Worm (Caenorhabditis elegans): ENCODE measurements around the gene Y41E3.19.

Gene Y41E3.19

DNA sequence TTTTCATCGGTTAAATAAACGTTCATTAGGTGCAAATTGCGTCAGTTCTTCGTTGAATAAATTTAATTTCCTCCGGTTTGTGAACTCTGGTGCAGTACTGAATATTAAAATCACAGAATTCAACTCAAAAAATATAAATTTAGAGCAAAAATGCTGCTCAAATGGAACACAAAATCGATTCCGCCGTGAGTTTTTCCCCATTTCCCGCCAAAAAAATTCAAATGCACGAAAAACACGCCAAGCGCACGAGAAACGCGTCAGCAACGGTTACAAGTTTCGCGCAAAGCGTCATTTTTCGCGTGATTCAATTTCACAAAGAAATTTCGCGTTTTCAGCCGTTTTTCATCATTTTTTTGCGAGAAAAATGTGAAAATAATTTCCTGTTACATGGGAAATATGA is 16.5 kb upstream of the Y41E3.19 start, which contains the start of gene hrpu-1:
Gene hrpu-1 (plus strand): TSS at position 140 of the 400 bp plus-strand sequence.
- TF ChIP-seq mep-1 (tag; optimal IDR thresholded peaks at IDR 0.05) (peak; percentile 62), mab-5 (tag; optimal IDR thresholded peaks at IDR 0.05) (peak; percentile 41), M03D4.4 (tag; optimal IDR thresholded peaks at IDR 0.05) (peak; percentile 31), ces-1 (GFP tag; optimal IDR thresholded peaks at IDR 0.05) (peak; percentile 86), bed-3 (GFP tag; optimal IDR thresholded peaks at IDR 0.05) (no peak), sptf-1 (tag; optimal IDR thresholded peaks at IDR 0.05) (peak; percentile 22), nhr-237 (tag; optimal IDR thresholded peaks at IDR 0.05) (peak; percentile 63), ceh-39 (tag; optimal IDR thresholded peaks at IDR 0.05) (peak; percentile 87), lsy-2 (tag; optimal IDR thresholded peaks at IDR 0.05) (peak; percentile 69), lin-13 (tag; optimal IDR thresholded peaks at IDR 0.05) (peak; percentile 88), cnd-1 (tag; optimal IDR thresholded peaks at IDR 0.05) (no peak), drap-1 (GFP tag; optimal IDR thresholded peaks at IDR 0.05) (no peak), pha-4 (tag; optimal IDR thresholded peaks at IDR 0.05) (peak; percentile 77)

ce11 chrIV:15041124-15041523 is 14.8 kb upstream of the Y41E3.19 start:
- TF ChIP-seq lin-13 (tag; optimal IDR thresholded peaks at IDR 0.05) (no peak), pha-4 (tag; optimal IDR thresholded peaks at IDR 0.05) (no peak), tbx-8 (GFP tag; optimal IDR thresholded peaks at IDR 0.05) (no peak), mep-1 (tag; optimal IDR thresholded peaks at IDR 0.05) (no peak), nhr-237 (tag; optimal IDR thresholded peaks at IDR 0.05) (no peak), elt-3 (tag; optimal IDR thresholded peaks at IDR 0.05) (no peak), nhr-2 (tag; optimal IDR thresholded peaks at IDR 0.05) (no peak), unc-62 (GFP tag; optimal IDR thresholded peaks at IDR 0.05) (no peak), zip-8 (tag; optimal IDR thresholded peaks at IDR 0.05) (no peak), blmp-1 (tag; optimal IDR thresholded peaks at IDR 0.05) (no peak), ceh-39 (tag; optimal IDR thresholded peaks at IDR 0.05) (no peak), drap-1 (GFP tag; optimal IDR thresholded peaks at IDR 0.05) (no peak), mab-5 (tag; optimal IDR thresholded peaks at IDR 0.05) (no peak)

- TF ChIP-seq M03D4.4 (tag; optimal IDR thresholded peaks at IDR 0.05) (no peak), ztf-11 (tag; optimal IDR thresholded peaks at IDR 0.05) (no peak), nhr-76 (tag; optimal IDR thresholded peaks at IDR 0.05) (no peak)
Observed at ce11 chrIV:15042159-15042936, 13.6 kb upstream of the Y41E3.19 start.

DNA sequence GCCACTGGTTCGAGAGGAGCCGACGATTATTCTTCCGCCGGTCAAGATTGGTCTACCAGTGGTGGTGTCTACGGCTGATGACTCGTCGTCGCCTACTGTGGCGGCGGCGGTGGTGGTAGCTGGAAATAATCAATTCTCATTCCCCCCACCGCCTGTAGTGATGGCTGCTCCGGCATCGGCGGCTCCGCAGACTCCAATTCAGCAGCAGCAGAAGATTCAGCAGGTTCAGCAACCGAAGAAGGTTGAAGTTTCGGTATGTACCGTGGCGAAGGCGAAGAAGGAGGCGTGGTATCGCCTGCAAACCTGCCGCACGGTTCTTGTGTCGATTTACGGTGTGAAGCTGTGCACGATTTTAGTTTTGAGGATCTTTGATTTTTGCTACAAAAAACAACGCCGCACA is 9.8 kb upstream of the Y41E3.19 start:
- no peak for TF ChIP-seq mab-5 (tag; optimal IDR thresholded peaks at IDR 0.05)
- no peak for TF ChIP-seq blmp-1 (tag; optimal IDR thresholded peaks at IDR 0.05)
- no peak for TF ChIP-seq ztf-11 (tag; optimal IDR thresholded peaks at IDR 0.05)

DNA sequence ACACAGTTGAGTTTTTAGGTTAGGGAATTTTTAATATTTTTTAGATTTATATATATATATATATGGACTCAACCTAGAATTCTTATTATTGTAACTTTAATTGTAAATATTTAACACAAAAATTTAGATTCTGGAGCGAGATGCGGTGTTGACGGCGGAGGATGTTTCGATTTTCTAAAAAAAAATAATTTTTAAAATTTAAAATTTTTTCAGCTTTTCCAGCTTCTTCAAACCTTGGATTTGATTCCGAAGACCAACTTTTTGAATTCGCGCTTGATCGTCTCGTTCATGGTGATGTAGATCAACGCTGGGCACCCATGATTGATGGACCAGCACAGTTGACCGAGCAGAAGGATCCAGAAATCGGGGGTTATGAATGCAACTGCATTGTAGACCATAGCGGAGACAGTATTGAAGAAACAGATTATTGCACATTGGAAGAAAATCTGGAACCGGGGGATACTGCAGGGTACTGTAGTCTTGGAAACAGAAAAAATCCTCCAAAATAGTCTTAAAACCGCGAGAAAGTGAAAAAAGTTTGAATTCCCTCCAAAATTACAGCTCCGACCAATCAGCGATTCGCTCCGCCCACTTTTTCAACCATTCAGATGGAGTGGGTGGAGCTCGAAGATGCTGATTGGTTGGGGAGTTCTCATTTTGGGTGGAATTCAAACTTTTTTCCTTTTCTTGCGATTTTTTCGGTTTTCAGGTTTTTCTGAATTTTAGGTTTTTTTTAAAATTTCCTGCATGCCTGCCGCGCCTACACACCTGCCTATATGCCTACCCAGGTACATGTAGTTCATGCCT is 6.4 kb upstream of the Y41E3.19 start:
- TF ChIP-seq tbx-8 (GFP tag; optimal IDR thresholded peaks at IDR 0.05) (peak; percentile 13), ces-1 (GFP tag; optimal IDR thresholded peaks at IDR 0.05) (no peak)

ce11 chrIV:15051045-15051444 is 4.9 kb upstream of the Y41E3.19 start:
- TF ChIP-seq mls-2 (tag; optimal IDR thresholded peaks at IDR 0.05), result no peak
- no peak for TF ChIP-seq nhr-12 (tag; optimal IDR thresholded peaks at IDR 0.05)
- no peak for TF ChIP-seq ham-2 (GFP tag; optimal IDR thresholded peaks at IDR 0.05)
- TF ChIP-seq ceh-83 (GFP tag; optimal IDR thresholded peaks at IDR 0.05), result no peak
- no peak for TF ChIP-seq lin-13 (tag; optimal IDR thresholded peaks at IDR 0.05)
- no peak for TF ChIP-seq ztf-11 (tag; optimal IDR thresholded peaks at IDR 0.05)
- TF ChIP-seq unc-62 (GFP tag; optimal IDR thresholded peaks at IDR 0.05), result no peak
- no peak for TF ChIP-seq ceh-39 (tag; optimal IDR thresholded peaks at IDR 0.05)
- TF ChIP-seq ceh-43 (GFP tag; optimal IDR thresholded peaks at IDR 0.05), result no peak

Data from whole organism, mixed stage, embryonic.